Worm (Caenorhabditis elegans): ENCODE measurements around the gene puf-8.

The puf-8 gene

DNA sequence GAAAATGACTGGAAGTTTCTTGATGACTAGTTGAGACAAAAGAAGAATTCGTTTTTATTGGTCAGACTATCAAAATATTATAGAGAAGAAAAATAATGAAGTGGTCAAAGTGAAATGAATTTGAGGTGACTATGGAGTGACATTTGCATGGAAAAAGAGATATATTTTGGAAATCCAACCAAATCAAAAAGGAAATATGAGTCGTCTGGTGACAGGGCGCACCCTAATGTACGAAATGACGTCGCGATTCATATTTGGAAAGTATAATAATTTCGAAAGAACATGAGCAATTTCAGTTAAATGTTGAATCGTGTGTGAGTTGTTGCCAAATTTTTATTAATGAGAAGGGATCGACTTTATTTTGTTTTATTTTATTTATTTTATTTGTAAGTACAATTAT, 19.4 kb upstream of the puf-8 start, which contains the start of gene F21D12.2:
Gene F21D12.2 (plus strand): TSS at position 301 of the 400 bp plus-strand sequence.
- TF ChIP-seq him-1 (tag; optimal IDR thresholded peaks at IDR 0.05) (no peak), dao-5 (tag; optimal IDR thresholded peaks at IDR 0.05) (no peak), W03F9.2 (tag; optimal IDR thresholded peaks at IDR 0.05) (no peak)

DNA sequence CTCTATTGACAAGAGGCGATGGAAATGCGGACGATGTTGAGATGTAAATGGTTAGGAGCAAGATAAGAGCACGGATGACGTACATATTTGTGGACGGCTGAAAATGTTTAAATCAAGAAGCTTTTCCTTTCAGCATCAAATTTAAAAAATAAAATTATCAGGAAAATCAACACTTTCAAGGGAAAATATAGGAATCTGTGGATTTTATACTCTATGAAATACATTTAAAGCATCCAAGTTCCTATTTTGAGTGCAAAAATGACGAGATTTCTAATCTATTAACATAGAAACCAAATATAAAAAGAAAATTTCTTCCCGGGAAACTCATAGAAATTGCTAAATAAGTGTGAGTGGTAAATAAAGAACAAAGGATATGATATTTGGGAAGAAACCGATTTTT, 16.0 kb upstream of the puf-8 start, which contains the start of gene F45E12.6:
Gene F45E12.6 (minus strand): TSS at position 101 of the 400 bp plus-strand sequence.
- no peak for TF ChIP-seq dao-5 (tag; optimal IDR thresholded peaks at IDR 0.05)

- TF ChIP-seq him-1 (tag; optimal IDR thresholded peaks at IDR 0.05): no peak
- TF ChIP-seq dao-5 (tag; optimal IDR thresholded peaks at IDR 0.05): no peak
- TF ChIP-seq W03F9.2 (tag; optimal IDR thresholded peaks at IDR 0.05): no peak
Measured at ce11 chrII:7310023-7310422, 12.0 kb upstream of the puf-8 start, which contains the start of the genes F45E12.5 and cnep-1. F45E12.5 (minus strand) TSS chrII:7310115. cnep-1 (plus strand) TSS chrII:7310348.

ce11 chrII:7305558-7305957, 7.5 kb upstream of the puf-8 start, which contains the start of gene brf-1:
brf-1 (plus strand) TSS chrII:7305858.
- no peak for TF ChIP-seq dao-5 (tag; optimal IDR thresholded peaks at IDR 0.05)
- TF ChIP-seq W03F9.2 (tag; optimal IDR thresholded peaks at IDR 0.05): no peak
- TF ChIP-seq him-1 (tag; optimal IDR thresholded peaks at IDR 0.05): no peak

- TF ChIP-seq W03F9.2 (tag; optimal IDR thresholded peaks at IDR 0.05) (peak; percentile 82), dao-5 (tag; optimal IDR thresholded peaks at IDR 0.05) (no peak), him-1 (tag; optimal IDR thresholded peaks at IDR 0.05) (no peak)
Measured at ce11 chrII:7301670-7302151, 3.7 kb upstream of the puf-8 start, which contains the start of gene cul-4. cul-4 (plus strand) TSS chrII:7302101.

DNA sequence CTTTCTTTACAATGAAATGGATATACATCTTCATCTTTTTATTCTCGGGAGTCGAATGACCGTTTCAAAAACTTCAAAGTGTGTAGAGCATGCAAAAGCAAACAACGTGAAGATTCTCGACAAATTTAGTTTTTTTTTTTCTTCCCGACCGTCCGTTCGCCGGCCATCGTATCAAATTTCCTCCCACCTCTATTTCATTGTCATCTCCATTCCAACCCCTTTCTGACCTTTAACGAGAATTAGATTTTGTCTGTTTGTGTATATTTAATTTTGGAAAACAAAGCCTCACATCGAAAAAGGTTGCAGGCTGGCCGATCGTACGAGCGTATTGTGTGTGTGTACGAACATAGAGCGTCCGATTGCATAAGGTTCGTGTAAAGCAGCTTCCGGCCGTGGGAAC, 995 bp upstream of the puf-8 start, which contains the start of gene C30G12.1:
Gene C30G12.1 (plus strand): TSS at position 301 of the 400 bp plus-strand sequence.
- no peak for TF ChIP-seq him-1 (tag; optimal IDR thresholded peaks at IDR 0.05)

DNA sequence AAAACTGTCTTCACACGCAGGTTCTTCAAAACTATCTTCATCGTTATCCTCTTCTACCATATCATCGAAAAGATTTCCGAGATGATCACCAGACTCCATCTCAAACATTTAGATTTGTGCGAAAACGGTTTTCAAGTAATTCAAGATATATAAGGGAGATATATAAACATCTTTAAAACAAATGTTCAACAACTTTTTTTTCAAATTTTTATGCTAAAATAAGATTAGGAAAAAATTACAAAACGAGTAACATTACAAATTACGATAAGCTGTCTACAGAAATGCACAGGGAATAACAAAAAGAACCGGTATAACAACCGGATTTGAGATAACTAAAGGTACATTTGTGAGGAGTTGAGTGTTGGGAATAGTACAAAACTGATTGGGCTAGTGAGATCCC, 2.1 kb downstream of the puf-8 start, which contains the start of gene C30G12.6:
Gene C30G12.6 (minus strand): TSS at position 101 of the 400 bp plus-strand sequence.
- no peak for TF ChIP-seq W03F9.2 (tag; optimal IDR thresholded peaks at IDR 0.05)
- no peak for TF ChIP-seq him-1 (tag; optimal IDR thresholded peaks at IDR 0.05)

- TF ChIP-seq dao-5 (tag; optimal IDR thresholded peaks at IDR 0.05) (no peak), W03F9.2 (tag; optimal IDR thresholded peaks at IDR 0.05) (no peak), him-1 (tag; optimal IDR thresholded peaks at IDR 0.05) (no peak)
Measured at ce11 chrII:7289923-7290476, 8.0 kb downstream of the puf-8 start, which contains the start of gene C30G12.2. C30G12.2 (plus strand) TSS chrII:7290426.

- TF ChIP-seq dao-5 (tag; optimal IDR thresholded peaks at IDR 0.05) (no peak), him-1 (tag; optimal IDR thresholded peaks at IDR 0.05) (no peak), W03F9.2 (tag; optimal IDR thresholded peaks at IDR 0.05) (no peak)
Measured at ce11 chrII:7287709-7288108, 10.3 kb downstream of the puf-8 start.

DNA sequence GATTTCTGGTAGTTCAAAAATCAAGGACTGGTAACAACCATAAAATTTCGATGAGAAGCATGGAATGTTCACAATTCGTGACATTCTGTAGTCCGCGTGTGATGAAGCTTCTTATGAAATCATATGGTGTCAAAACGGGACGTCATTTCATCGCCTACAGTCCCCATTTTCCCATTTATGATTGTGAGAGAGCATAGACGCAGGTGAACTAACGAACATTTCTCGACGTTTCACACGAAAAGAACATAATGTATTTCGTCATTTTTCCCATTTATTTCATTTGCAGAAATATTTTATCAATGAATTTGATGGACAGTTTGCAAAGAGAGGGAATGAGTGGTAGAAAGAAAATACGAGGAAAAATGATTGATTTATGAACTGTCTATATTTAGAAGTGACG, 10.9 kb downstream of the puf-8 start:
- TF ChIP-seq him-1 (tag; optimal IDR thresholded peaks at IDR 0.05) (no peak), W03F9.2 (tag; optimal IDR thresholded peaks at IDR 0.05) (no peak), dao-5 (tag; optimal IDR thresholded peaks at IDR 0.05) (no peak)

ce11 chrII:7283063-7283462, 15.0 kb downstream of the puf-8 start:
- TF ChIP-seq him-1 (tag; optimal IDR thresholded peaks at IDR 0.05) (no peak), W03F9.2 (tag; optimal IDR thresholded peaks at IDR 0.05) (no peak), dao-5 (tag; optimal IDR thresholded peaks at IDR 0.05) (no peak)

ce11 chrII:7280584-7280983, 17.5 kb downstream of the puf-8 start:
- TF ChIP-seq dao-5 (tag; optimal IDR thresholded peaks at IDR 0.05): no peak
- TF ChIP-seq W03F9.2 (tag; optimal IDR thresholded peaks at IDR 0.05): no peak
- TF ChIP-seq him-1 (tag; optimal IDR thresholded peaks at IDR 0.05): no peak

DNA sequence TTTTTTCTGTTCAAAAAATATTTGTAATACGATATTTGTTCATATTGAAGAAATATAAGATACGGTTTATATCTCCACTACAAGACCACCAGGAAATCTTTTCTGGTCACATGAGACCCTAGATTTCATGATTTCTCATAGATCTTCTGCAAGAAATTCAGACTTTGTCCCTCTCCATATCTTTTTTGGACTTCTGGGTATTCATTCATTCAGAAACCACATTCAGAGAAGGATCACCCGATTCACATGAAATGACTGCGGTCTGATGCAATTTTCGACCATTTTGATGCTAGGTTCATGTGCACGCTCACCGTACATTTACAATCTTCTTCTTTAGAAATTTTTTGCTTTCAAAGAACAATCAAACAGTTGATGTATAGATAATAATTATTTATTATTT, 18.2 kb downstream of the puf-8 start:
- no peak for TF ChIP-seq W03F9.2 (tag; optimal IDR thresholded peaks at IDR 0.05)

DNA sequence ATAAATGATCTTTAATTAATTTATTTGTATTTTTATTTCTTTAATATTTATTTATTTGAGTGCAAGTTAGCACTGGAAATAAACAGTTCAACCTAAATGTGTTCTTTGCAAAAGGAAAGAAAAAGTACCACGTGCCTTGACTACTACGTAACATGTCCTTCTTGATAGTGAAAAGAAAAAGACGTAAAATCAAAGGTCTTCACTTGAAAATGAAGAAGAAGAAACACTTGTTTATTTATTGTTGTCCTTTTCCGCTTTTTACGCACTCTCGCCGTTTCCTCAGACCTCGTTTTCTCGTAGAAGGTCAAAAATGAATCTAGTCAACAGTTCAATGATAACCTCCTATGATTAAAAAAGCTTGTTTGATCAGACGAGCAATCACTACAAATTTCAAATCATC, 20.1 kb downstream of the puf-8 start:
- TF ChIP-seq W03F9.2 (tag; optimal IDR thresholded peaks at IDR 0.05): no peak
- no peak for TF ChIP-seq dao-5 (tag; optimal IDR thresholded peaks at IDR 0.05)
- TF ChIP-seq him-1 (tag; optimal IDR thresholded peaks at IDR 0.05): no peak

DNA sequence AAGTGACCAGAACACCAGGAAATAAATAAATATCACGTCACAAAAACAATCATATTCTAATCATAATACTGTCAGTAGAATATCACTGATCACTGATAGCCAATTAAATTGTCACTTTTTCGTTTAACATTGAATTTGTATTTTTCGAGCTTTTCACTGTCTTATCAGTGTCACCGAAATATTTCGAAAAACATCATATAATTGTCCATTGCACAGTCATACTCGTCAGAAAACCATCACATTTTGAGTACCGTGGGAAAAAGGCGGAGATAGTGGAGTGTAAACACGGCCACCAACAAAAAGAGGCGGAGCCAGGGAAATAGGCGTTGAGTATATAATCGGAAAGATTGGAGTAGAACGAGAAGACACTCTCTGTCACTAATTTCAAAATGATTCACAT, 20.8 kb downstream of the puf-8 start:
- no peak for TF ChIP-seq dao-5 (tag; optimal IDR thresholded peaks at IDR 0.05)
- TF ChIP-seq him-1 (tag; optimal IDR thresholded peaks at IDR 0.05): no peak
- no peak for TF ChIP-seq W03F9.2 (tag; optimal IDR thresholded peaks at IDR 0.05)

Data from whole organism, L4/young adult.